Fruit fly (Drosophila melanogaster) whole organism: Measurements from ENCODE around the gene Alg7.

Experiments
- CG8478 ChIP-seq: fragments of >200 bp; optimal IDR thresholded peaks from 2 replicates; lab custom pipeline; 2018; ENCODE audit warnings: inconsistent platforms
- Dll ChIP-seq: fragments of >200 bp; optimal IDR thresholded peaks from 2 replicates; lab custom pipeline; 2017
- EcR ChIP-seq, 2 experiments: fragments of >200 bp; optimal IDR thresholded peaks; 2 replicates each; lab custom pipeline; 2017; ENCODE audit warnings: missing biosample characterization in 2 of 2, missing genetic modification characterization in 2 of 2, missing genetic modification reagents in 2 of 2
- pan ChIP-seq: fragments of >200 bp; optimal IDR thresholded peaks from 2 replicates; lab custom pipeline; 2017
- psq ChIP-seq: fragments of >200 bp; optimal IDR thresholded peaks from 2 replicates; lab custom pipeline; 2017
- usp ChIP-seq: fragments of >200 bp; optimal IDR thresholded peaks from 2 replicates; lab custom pipeline; 2017; ENCODE audit warnings: missing biosample characterization, missing genetic modification characterization, mixed read lengths

Gene Alg7

DNA sequence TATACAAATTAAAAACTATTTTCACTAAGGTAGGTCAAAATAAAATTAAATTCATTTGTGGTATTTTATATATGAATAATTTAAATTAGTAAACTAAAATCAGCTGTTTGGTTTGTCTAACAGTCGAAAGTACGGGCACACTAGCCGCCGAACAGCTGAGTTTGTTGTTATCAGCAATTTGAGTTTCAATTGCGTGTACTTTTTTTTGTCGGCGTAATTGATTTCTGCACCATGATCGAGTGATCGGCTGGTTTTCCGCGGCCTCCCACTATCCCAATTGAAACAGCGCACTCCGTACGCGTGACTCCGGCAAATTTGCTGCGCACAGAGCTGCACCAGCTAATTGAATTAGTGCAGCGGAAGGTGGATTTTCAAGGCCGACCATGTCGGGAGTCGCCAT is at the start of gene Alg7:
Alg7 (plus strand) TSS at position 153 of the 400 bp plus-strand sequence.
- TF ChIP-seq usp (GFP tag; lab: Kevin White, UChicago) (no peak), pan (lab: Kevin White, UChicago) (no peak), EcR (GFP tag; optimal IDR thresholded peaks at IDR 0.05; lab: Kevin White, UChicago) (no peak), Dll (lab: Kevin White, UChicago) (no peak), CG8478 (lab: Kevin White, UChicago) (no peak), psq (lab: Kevin White, UChicago) (no peak)

- TF ChIP-seq Dll (lab: Kevin White, UChicago) (no peak), psq (lab: Kevin White, UChicago) (no peak), CG8478 (lab: Kevin White, UChicago) (no peak), pan (lab: Kevin White, UChicago) (no peak), EcR (GFP tag; optimal IDR thresholded peaks at IDR 0.05; lab: Kevin White, UChicago) (no peak), usp (GFP tag; lab: Kevin White, UChicago) (no peak)
Measured at dm6 chr2L:13130291-13130690, 48.8 kb upstream of the Alg7 start, which contains the start of gene CG5122. Gene CG5122 (plus strand): TSS chr2L:13130591.

- TF ChIP-seq CG8478 (lab: Kevin White, UChicago) (no peak), psq (lab: Kevin White, UChicago) (no peak), EcR (GFP tag; optimal IDR thresholded peaks at IDR 0.05; lab: Kevin White, UChicago) (no peak), Dll (lab: Kevin White, UChicago) (no peak), pan (lab: Kevin White, UChicago) (no peak), usp (GFP tag; lab: Kevin White, UChicago) (no peak)
Measured at dm6 chr2L:13135929-13136328, 43.1 kb upstream of the Alg7 start.

dm6 chr2L:13140891-13141290 is 38.2 kb upstream of the Alg7 start:
- TF ChIP-seq usp (GFP tag; lab: Kevin White, UChicago) (no peak), EcR (GFP tag; optimal IDR thresholded peaks at IDR 0.05; lab: Kevin White, UChicago) (no peak), psq (lab: Kevin White, UChicago) (no peak), CG8478 (lab: Kevin White, UChicago) (no peak), pan (lab: Kevin White, UChicago) (no peak), Dll (lab: Kevin White, UChicago) (no peak)

dm6 chr2L:13142803-13143202 is 36.2 kb upstream of the Alg7 start, which contains the start of gene CG9928:
Gene CG9928 (minus strand): TSS chr2L:13142903.
- no peak for TF ChIP-seq pan (lab: Kevin White, UChicago)
- no peak for TF ChIP-seq EcR (GFP tag; optimal IDR thresholded peaks at IDR 0.05; lab: Kevin White, UChicago)
- TF ChIP-seq Dll (lab: Kevin White, UChicago), result no peak
- no peak for TF ChIP-seq CG8478 (lab: Kevin White, UChicago)
- TF ChIP-seq psq (lab: Kevin White, UChicago), result no peak
- TF ChIP-seq usp (GFP tag; lab: Kevin White, UChicago), result no peak

dm6 chr2L:13143522-13143921 is 35.5 kb upstream of the Alg7 start, which contains the start of gene CG16978:
Gene CG16978 (minus strand): TSS chr2L:13143622.
- TF ChIP-seq pan (lab: Kevin White, UChicago) (no peak), usp (GFP tag; lab: Kevin White, UChicago) (no peak), EcR (GFP tag; optimal IDR thresholded peaks at IDR 0.05; lab: Kevin White, UChicago) (no peak), psq (lab: Kevin White, UChicago) (no peak), CG8478 (lab: Kevin White, UChicago) (no peak), Dll (lab: Kevin White, UChicago) (no peak)

- TF ChIP-seq psq (lab: Kevin White, UChicago) (no peak), CG8478 (lab: Kevin White, UChicago) (no peak), EcR (GFP tag; optimal IDR thresholded peaks at IDR 0.05; lab: Kevin White, UChicago) (no peak)
Measured at dm6 chr2L:13145035-13145683, 33.9 kb upstream of the Alg7 start.

DNA sequence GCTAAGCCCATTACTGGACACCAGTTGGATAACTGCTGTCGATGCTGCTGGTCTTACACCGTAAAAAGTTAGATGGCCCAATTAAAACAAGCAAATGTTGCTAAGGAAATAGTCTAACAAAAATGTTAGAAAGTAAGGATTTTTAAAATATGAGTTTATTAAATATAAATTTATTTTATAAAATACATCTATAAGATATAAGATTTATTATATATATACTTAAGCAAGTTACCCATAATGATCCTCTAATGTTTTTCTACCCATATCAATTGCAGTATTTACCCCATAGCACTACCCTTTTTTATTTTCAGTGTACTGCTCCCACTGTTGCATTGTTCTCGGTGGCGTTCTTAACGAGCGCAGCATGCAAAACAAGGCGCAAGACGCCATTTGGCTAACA is 32.8 kb upstream of the Alg7 start:
- TF ChIP-seq EcR (GFP tag; optimal IDR thresholded peaks at IDR 0.05; lab: Kevin White, UChicago) (no peak), Dll (lab: Kevin White, UChicago) (no peak), psq (lab: Kevin White, UChicago) (no peak), CG8478 (lab: Kevin White, UChicago) (no peak), pan (lab: Kevin White, UChicago) (no peak), usp (GFP tag; lab: Kevin White, UChicago) (no peak)

DNA sequence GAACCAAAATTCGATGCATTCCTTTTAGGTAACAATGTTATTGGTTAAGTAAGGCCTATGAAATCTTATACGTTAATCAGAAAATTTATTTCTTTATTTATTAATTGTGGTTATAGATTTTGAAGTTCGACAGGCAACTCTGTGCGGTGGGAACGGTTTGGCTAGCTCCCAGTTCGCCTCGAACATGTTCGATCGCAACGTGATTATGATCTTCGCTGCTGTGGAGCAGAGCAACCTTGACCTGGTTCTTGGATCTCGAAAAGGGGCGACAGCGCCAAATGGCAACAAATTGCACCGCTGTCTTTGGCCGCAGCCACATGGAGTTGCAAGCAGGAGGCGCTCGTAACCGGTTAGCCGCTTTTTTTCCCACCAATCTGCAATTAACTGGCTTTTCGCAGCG is 24.7 kb upstream of the Alg7 start:
- no peak for TF ChIP-seq pan (lab: Kevin White, UChicago)
- TF ChIP-seq CG8478 (lab: Kevin White, UChicago), result no peak

DNA sequence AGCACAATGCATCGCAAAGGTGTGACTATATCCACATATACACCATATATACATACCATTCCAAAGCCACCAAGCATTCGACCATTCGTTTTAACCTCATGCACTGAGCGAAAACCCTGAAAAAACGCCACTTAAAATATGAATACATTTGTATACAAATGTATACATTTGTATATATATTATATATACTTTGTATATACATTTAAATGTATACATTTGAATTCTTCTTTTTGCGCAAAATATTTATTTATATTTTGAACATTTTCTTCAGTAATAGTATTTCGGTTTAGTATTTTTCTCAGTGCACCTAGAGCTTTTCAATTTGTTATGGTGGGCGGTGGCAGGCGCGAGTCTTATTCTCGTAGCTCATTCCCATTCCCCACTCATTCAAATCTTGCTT is 22.7 kb upstream of the Alg7 start:
- TF ChIP-seq Dll (lab: Kevin White, UChicago) (no peak), CG8478 (lab: Kevin White, UChicago) (no peak), psq (lab: Kevin White, UChicago) (no peak), pan (lab: Kevin White, UChicago) (no peak), usp (GFP tag; lab: Kevin White, UChicago) (no peak), EcR (GFP tag; optimal IDR thresholded peaks at IDR 0.05; lab: Kevin White, UChicago) (no peak)

dm6 chr2L:13157903-13158302 is 21.1 kb upstream of the Alg7 start:
- TF ChIP-seq psq (lab: Kevin White, UChicago) (no peak), usp (GFP tag; lab: Kevin White, UChicago) (no peak), Dll (lab: Kevin White, UChicago) (no peak), EcR (GFP tag; optimal IDR thresholded peaks at IDR 0.05; lab: Kevin White, UChicago) (no peak), CG8478 (lab: Kevin White, UChicago) (no peak), pan (lab: Kevin White, UChicago) (no peak)
